Worm (Caenorhabditis elegans): ENCODE results near the gene C11H1.9.

The C11H1.9 gene

ce11 chrX:14316132-14316531, 4.1 kb downstream of the C11H1.9 start:
- no peak for TF ChIP-seq unc-62 (GFP tag; optimal IDR thresholded peaks at IDR 0.05)

- no peak for TF ChIP-seq unc-62 (GFP tag; optimal IDR thresholded peaks at IDR 0.05)
Measured at ce11 chrX:14313627-14314026, 6.6 kb downstream of the C11H1.9 start, which contains the start of gene prx-1. TSS of gene prx-1 (plus strand) at chrX:14313927.

ce11 chrX:14312416-14312815, 7.8 kb downstream of the C11H1.9 start:
- TF ChIP-seq unc-62 (GFP tag; optimal IDR thresholded peaks at IDR 0.05): no peak

DNA sequence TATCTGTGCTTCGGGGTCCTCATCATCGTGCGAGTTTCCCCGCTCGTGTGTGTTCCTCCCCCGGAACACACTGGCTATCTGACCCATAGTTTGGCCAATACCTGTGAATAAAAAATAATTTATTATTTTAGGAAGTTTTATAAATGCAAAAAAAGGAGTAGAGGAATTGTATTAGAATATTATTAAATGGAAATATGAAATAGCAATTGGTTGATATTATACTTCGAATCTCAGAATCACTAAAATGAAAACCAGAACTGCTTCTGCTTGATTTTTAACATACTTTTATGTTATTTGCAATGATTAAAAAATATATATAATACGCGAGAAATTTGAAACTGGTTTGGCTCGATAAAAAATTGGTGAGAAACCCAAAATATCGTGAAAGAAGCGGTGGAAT, 8.6 kb downstream of the C11H1.9 start, which contains the start of gene mgrn-1:
Gene mgrn-1 (minus strand): TSS at position 101 of the 400 bp plus-strand sequence.
- no peak for TF ChIP-seq unc-62 (GFP tag; optimal IDR thresholded peaks at IDR 0.05)

DNA sequence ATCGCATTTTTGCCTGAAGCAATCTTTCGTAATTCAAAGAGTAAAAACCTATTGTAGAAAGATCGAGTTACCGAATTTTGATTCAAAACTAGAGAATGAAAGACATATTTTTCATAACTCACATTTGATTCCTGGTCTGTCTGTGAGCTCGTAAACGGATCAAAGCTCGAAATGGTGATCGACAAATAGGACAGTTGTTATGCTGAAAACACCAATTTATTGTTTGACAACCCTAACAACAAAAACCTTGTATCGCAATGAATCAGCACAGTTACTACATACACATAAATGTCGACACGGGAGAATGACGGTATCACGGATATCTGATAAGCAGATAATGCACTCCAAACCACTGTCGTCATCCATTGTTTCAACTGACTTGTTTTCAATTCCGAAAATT, 10.5 kb downstream of the C11H1.9 start:
- no peak for TF ChIP-seq unc-62 (GFP tag; optimal IDR thresholded peaks at IDR 0.05)

- TF ChIP-seq unc-62 (GFP tag; optimal IDR thresholded peaks at IDR 0.05): no peak
Measured at ce11 chrX:14307667-14308066, 12.5 kb downstream of the C11H1.9 start, which contains the start of gene gphr-2. TSS of gene gphr-2 (minus strand) at chrX:14307767.

DNA sequence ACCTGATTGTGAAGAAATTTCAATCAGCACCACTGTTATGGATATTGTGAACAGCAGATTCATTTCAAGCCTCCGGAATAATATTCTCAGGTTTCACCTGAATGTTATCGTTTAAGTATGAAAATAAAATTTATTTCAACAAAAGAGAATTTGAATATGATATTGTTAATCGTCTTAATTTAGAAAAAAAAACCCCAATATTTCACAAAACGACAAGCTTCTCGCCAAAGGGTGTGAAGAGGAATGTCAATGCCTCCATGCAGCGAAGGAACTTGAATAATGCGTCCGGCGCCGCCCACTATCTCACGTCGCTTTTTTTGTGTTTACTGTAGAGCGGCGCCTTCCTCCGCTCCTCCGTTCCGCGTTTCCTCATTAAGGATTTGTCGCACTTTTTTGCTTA, 17.1 kb downstream of the C11H1.9 start, which contains the start of gene C11H1.5:
Gene C11H1.5 (minus strand): TSS at position 101 of the 400 bp plus-strand sequence.
- TF ChIP-seq unc-62 (GFP tag; optimal IDR thresholded peaks at IDR 0.05): no peak

DNA sequence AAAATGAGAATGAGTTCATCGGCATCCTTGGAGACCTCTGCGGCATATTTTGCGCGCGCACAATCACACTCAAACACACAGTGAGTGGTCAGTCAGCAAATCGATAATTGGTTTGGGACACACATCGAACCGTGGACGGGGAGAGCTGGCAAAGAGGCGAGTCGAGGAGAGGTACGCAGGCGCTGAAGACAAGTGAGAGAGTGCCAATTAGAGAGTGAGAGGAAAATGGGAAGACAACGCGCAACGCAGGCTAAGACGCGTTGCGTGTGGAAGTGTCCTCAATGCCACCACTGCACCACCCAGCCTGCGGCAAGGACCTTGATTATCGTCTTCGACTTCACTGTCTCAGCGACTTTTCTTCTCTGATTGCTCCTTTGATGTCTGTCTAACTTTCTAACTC, 23.0 kb downstream of the C11H1.9 start:
- TF ChIP-seq unc-62 (GFP tag; optimal IDR thresholded peaks at IDR 0.05): no peak

DNA sequence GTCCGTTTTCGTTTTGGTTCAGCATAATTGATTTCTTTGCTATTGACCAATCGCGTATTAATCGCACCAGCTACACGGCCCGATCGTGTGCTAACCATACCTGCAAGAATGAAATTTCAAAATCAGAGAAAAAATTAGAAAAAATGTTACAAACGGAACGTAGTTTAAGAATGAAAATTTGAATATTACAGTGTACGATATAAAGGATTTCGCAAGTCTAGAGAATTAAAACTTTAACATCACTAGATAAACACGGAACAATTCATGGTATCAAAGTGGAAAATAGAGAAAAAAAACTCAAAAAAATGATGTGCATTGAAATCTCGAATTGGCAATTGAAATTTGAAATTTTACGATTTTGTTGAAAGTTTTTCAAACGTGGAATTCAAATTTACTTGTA, 23.6 kb downstream of the C11H1.9 start, which contains the start of gene madd-3:
Gene madd-3 (minus strand): TSS at position 101 of the 400 bp plus-strand sequence.
- no peak for TF ChIP-seq unc-62 (GFP tag; optimal IDR thresholded peaks at IDR 0.05)

ce11 chrX:14292632-14293031, 27.6 kb downstream of the C11H1.9 start:
- no peak for TF ChIP-seq unc-62 (GFP tag; optimal IDR thresholded peaks at IDR 0.05)

DNA sequence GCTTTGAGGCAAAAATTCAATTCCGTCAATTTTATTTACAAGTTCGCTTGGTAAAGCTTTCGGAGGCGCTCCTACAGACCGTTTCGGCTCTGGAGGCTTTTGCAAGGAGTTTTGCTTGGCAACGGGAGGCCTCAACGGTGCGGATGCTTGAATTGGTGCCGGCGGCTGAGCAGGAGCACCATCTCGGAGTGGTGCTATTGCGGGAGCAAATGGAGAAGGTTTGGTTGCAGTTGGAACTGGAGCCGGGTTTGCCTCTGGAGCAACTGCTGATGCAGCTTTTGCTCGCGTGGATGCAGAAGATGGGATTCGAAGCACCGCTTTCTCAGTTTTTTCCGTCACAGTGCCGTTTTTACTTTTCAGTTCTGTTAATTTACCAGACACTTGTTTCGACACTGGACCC, 30.2 kb downstream of the C11H1.9 start:
- TF ChIP-seq unc-62 (GFP tag; optimal IDR thresholded peaks at IDR 0.05): no peak

DNA sequence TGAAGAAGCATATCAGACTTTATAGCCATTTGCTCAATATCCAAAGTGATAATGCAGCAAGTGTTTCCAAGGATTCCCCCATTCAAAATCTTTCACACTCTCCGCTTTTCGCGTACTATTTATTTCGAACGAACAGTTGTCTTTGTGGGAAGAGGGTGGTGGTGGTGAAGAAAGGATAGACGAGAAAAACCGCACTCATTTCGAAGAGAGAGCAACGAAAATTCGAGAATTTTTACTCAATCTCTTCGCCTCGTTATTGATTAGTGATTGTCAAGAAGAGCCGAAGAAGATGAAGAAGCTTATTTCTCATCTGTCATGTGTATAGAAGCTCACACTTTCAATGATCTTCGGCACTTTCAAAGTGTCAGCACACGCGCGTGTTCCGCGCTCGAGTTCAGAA, 32.3 kb downstream of the C11H1.9 start:
- no peak for TF ChIP-seq unc-62 (GFP tag; optimal IDR thresholded peaks at IDR 0.05)

DNA sequence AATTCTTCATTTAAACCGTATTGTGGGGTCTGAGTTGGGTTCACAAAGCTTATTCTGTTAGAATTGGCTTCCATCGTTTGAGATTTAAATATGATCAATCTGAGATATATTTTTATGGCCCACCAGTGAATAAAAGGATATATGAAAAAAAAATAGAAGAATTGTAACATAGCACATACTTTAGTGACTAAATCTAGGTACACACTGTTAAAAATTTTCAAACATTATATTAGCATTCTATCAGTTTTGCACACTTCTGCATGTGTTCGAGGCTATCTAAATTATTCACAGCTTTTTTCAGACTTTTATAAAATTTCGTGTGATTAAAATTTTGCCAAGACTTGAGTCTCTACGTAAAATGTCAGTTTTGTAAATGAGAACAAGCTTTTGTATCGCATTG, 38.7 kb downstream of the C11H1.9 start, which contains the start of gene E02H4.2:
Gene E02H4.2 (minus strand): TSS at position 101 of the 400 bp plus-strand sequence.
- no peak for TF ChIP-seq unc-62 (GFP tag; optimal IDR thresholded peaks at IDR 0.05)
